Fruit fly (Drosophila melanogaster): ENCODE results near the gene ppk31.
A peak's percentile ranks its signal among the peaks of the same experiment; 100 is the strongest.

The ppk31 gene

DNA sequence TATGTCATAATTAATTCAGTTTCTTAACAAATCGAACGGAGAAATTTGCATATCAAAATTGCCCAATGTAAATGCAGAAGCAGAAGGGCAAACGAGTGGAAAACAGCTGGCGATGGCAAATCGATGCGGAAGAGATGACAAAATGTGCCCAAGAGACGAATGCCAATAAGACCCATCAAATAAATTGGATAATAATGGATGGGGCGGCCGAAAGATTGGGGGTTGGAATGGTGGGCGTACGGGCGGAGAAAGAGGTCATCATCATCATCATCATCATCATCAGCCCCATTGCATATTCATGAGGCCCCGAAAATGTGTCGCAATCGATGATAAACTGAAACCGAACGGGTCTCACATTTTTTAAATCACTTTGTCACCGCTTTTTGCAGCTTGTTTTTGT is 28.9 kb upstream of the ppk31 start (continued):
- no peak for TF ChIP-seq CG3847 (GFP tag; IDR thresholded peaks at IDR 0.05)
- TF ChIP-seq CG12299 (tag; optimal IDR thresholded peaks at IDR 0.05): no peak
- no peak for TF ChIP-seq Atf6 (GFP tag; IDR thresholded peaks at IDR 0.05)
- TF ChIP-seq shn (GFP tag; optimal IDR thresholded peaks at IDR 0.05): no peak
- TF ChIP-seq Ada2b (GFP tag; IDR thresholded peaks at IDR 0.05): no peak
- no peak for TF ChIP-seq sim (GFP tag; IDR thresholded peaks at IDR 0.05)
- TF ChIP-seq CoRest (tag; optimal IDR thresholded peaks at IDR 0.05): no peak
- TF ChIP-seq hth (optimal IDR thresholded peaks at IDR 0.05): no peak
- TF ChIP-seq CG14667 (GFP tag; IDR thresholded peaks at IDR 0.05): no peak
- TF ChIP-seq crol (GFP tag; IDR thresholded peaks at IDR 0.05): no peak
- TF ChIP-seq Mad (GFP tag; optimal IDR thresholded peaks at IDR 0.05): no peak
- TF ChIP-seq gce (GFP tag; IDR thresholded peaks at IDR 0.05): no peak
- no peak for TF ChIP-seq cato (GFP tag; optimal IDR thresholded peaks at IDR 0.05; ENCODE audit: borderline replicate concordance)
- no peak for TF ChIP-seq Gsc (GFP tag; IDR thresholded peaks at IDR 0.05)
- no peak for TF ChIP-seq ara (GFP tag; IDR thresholded peaks at IDR 0.05)
- TF ChIP-seq Fer2 (tag; optimal IDR thresholded peaks at IDR 0.05): no peak
- TF ChIP-seq lab (GFP tag; optimal IDR thresholded peaks at IDR 0.05): no peak
- no peak for TF ChIP-seq CG16863 (GFP tag; optimal IDR thresholded peaks at IDR 0.05)
- TF ChIP-seq abd-A (tag; optimal IDR thresholded peaks at IDR 0.05): peak; percentile 88
- no peak for TF ChIP-seq CG18011 (GFP tag; optimal IDR thresholded peaks at IDR 0.05)
- TF ChIP-seq Deaf1 (tag; optimal IDR thresholded peaks at IDR 0.05): no peak
- no peak for TF ChIP-seq ato (GFP tag; IDR thresholded peaks at IDR 0.05; ENCODE audit: partially characterized antibody)
- no peak for TF ChIP-seq Ravus (GFP tag; IDR thresholded peaks at IDR 0.05)
- no peak for TF ChIP-seq C15 (GFP tag; IDR thresholded peaks at IDR 0.05)
- TF ChIP-seq chinmo (GFP tag; IDR thresholded peaks at IDR 0.05; ENCODE audit: partially characterized antibody): 0 out of 4 replicates have a peak, but pooled peaks have one; percentile 74
- peak; percentile 90 for TF ChIP-seq sr (GFP tag; IDR thresholded peaks at IDR 0.05)
- TF ChIP-seq onecut (GFP tag; IDR thresholded peaks at IDR 0.05): peak; percentile 21
- TF ChIP-seq CG14050 (GFP tag; IDR thresholded peaks at IDR 0.05): no peak
- no peak for TF ChIP-seq CG1602 (GFP tag; optimal IDR thresholded peaks at IDR 0.05)
- TF ChIP-seq H2.0 (GFP tag; IDR thresholded peaks at IDR 0.05): no peak
- TF ChIP-seq cas (GFP tag; IDR thresholded peaks at IDR 0.05): no peak
- TF ChIP-seq Atf-2 (GFP tag; optimal IDR thresholded peaks at IDR 0.05): no peak
- TF ChIP-seq ase (GFP tag; IDR thresholded peaks at IDR 0.05): no peak

DNA sequence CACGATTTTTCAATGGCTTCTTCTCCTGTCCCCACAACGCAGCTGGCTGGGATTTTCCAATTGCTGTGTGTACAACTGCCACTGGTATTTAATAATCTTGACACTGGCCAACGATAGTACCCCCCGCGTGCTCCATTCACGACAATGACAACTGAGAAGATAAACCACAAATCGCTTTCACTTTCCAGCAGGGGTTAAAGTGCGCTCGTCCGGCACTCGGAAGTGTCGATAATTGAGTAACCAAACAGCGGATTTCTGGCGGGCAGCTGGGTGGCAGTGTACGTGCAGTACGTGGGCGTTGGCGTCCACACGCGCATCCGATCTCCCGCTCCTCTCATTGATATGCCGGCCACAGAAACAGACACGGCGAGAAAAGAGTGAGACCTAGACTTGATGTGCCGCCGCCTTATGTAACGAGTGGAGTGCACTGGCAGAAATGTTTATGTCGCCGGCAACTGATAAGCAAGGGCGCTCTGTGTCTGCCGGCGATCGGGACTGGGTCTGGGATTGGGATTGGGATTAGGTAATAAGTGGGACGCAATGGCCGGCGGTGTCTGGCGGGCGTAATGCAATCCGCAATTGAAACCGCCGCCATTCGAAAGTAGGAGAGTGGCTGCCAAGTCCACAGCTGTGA is 28.1 kb upstream of the ppk31 start:
- TF ChIP-seq ci (GFP tag; IDR thresholded peaks at IDR 0.05): 0 out of 3 replicates have a peak, but pooled peaks have one; percentile 15
- no peak for TF ChIP-seq CG1603 (tag; optimal IDR thresholded peaks at IDR 0.05)
- TF ChIP-seq Sry-β (GFP tag; optimal IDR thresholded peaks at IDR 0.05): no peak
- peak in 1 of 2 experiments; percentile 92 for TF ChIP-seq Hr78 (GFP tag; optimal IDR thresholded peaks at IDR 0.05)
- TF ChIP-seq sr (GFP tag; IDR thresholded peaks at IDR 0.05): peak; percentile 70
- no peak for TF ChIP-seq fu2 (GFP tag; optimal IDR thresholded peaks at IDR 0.05)
- TF ChIP-seq sug (tag; optimal IDR thresholded peaks at IDR 0.05): peak; percentile 39
- TF ChIP-seq sna (GFP tag; IDR thresholded peaks at IDR 0.05; ENCODE audit: partially characterized antibody): no peak
- TF ChIP-seq CG7928 (GFP tag; optimal IDR thresholded peaks at IDR 0.05): no peak
- no peak for TF ChIP-seq CG4707 (GFP tag; optimal IDR thresholded peaks at IDR 0.05)
- no peak for TF ChIP-seq Ets65A (GFP tag)
- 0 out of 3 replicates have a peak, but pooled peaks have one; percentile 16 for TF ChIP-seq CG2199 (GFP tag; IDR thresholded peaks at IDR 0.05)
- TF ChIP-seq Xrp1 (GFP tag; IDR thresholded peaks at IDR 0.05): no peak
- TF ChIP-seq ems (GFP tag; optimal IDR thresholded peaks at IDR 0.05): no peak
- no peak for TF ChIP-seq CG18262 (tag; optimal IDR thresholded peaks at IDR 0.05)
- no peak for TF ChIP-seq pnt (GFP tag; optimal IDR thresholded peaks at IDR 0.05)
- TF ChIP-seq fd96Cb (tag; optimal IDR thresholded peaks at IDR 0.05): no peak
- TF ChIP-seq ken (GFP tag; IDR thresholded peaks at IDR 0.05): 0 out of 3 replicates have a peak, but pooled peaks have one; percentile 15
- TF ChIP-seq CG11723 (GFP tag; optimal IDR thresholded peaks at IDR 0.05): no peak
- no peak for TF ChIP-seq zen (tag; optimal IDR thresholded peaks at IDR 0.05)
- TF ChIP-seq Oaz (GFP tag; IDR thresholded peaks at IDR 0.05): no peak
